Worm (Caenorhabditis elegans): ENCODE measurements around the gene pct-1.

pct-1 gene

DNA sequence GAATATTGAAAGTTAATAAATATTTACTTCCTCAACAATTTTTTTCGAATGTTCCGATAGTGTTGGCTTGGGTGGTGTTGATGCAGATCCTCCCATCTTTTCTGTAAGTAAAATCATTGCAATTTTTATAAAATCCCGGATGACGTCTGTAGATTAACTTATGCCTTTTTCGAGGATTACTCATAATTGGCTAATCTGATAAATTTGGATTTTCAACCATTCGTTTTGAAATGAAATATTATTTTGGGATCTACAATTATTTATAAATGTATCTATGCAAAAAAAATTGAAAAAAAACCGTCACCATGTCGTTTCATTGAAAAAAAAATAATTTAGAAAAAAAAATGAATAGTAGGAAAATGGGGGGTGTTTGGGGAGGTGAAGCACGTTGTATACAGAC, 24.9 kb downstream of the pct-1 start, which contains the start of gene glrx-22:
Gene glrx-22, minus strand, starts transcription at position 101 of the 400 bp plus-strand sequence.
- TF ChIP-seq nhr-76 (tag; optimal IDR thresholded peaks at IDR 0.05) (no peak), aha-1 (tag) (peak; percentile 35)

DNA sequence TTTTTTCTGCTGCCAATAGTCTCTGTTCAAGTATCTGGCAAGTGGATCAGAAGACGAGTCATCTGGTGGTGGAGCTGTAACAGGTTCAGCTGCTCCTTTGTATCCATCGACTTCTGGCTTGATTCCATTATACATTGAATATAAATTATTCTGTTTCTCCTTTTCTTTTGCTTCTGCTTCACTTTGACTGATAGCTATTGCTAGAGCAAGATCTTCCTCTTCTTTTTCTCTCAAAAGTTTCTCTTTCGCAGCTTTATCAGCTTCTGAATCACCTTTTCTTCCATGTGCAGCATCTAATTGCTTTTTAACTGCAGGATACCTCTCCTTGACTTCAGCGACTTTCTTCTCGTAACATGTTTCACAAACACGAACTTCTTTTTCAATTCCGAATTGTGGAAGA, 27.3 kb downstream of the pct-1 start:
- TF ChIP-seq jun-1 (tag; optimal IDR thresholded peaks at IDR 0.05) (no peak), nhr-48 (tag; optimal IDR thresholded peaks at IDR 0.05) (no peak), unc-62 (GFP tag; optimal IDR thresholded peaks at IDR 0.05 in 1 of 2) (peak in 1 of 2 experiments; percentile 96), unc-62 (tag; optimal IDR thresholded peaks at IDR 0.05) (no peak)

DNA sequence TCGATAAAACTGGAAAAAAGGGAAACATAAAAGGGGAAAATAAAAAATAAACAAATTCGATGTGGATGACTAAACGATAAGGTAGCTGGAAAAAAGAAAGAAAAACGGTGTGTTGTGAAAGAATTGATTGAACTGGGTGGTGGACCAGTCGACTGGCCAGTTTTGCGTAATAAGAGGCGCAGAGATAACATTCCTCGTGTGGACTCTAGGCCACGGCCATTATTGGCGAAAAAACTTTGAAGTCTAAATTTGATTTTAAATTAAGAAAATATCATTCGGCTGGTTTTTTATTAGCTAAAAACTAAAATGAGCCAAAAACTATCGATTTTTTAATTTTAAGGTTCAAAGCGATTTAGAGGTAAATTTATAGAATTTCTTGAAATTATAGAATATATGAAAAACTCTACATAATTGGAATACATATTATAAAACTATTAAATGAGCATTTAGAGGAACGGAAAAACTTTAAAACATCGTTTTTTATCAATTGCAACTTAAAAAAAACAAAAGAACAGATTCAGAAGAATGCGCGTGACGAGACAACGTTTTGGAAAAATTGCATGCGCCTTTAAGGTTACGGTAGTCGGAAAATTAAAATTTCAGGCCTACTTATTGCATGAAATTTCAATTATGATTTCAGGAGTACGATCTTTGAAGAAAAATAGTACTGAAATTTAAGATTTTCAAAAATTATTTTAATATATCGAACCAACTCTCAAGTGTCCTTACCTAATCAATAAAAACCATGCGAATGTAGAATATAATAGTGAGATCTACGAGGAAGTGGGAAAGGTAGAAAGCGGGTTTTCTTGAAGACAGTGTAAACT, 29.2 kb downstream of the pct-1 start, which contains the start of gene hgrs-1:
Gene hgrs-1, minus strand, starts transcription at position 777 of the 827 bp plus-strand sequence.
- TF ChIP-seq hlh-30 (tag; optimal IDR thresholded peaks at IDR 0.05; ENCODE audit: insufficient read depth) (peak; percentile 28), hmg-1.1 (GFP tag; IDR thresholded peaks at IDR 0.05) (peak; percentile 22; the same call in 1 of the 2 replicates), D1046.2 (GFP tag; IDR thresholded peaks at IDR 0.05) (no peak), mes-2 (tag; optimal IDR thresholded peaks at IDR 0.05; ENCODE audit: poor library complexity, severe bottlenecking) (peak; percentile 69), nhr-6 (tag; optimal IDR thresholded peaks at IDR 0.05) (peak; percentile 23)

DNA sequence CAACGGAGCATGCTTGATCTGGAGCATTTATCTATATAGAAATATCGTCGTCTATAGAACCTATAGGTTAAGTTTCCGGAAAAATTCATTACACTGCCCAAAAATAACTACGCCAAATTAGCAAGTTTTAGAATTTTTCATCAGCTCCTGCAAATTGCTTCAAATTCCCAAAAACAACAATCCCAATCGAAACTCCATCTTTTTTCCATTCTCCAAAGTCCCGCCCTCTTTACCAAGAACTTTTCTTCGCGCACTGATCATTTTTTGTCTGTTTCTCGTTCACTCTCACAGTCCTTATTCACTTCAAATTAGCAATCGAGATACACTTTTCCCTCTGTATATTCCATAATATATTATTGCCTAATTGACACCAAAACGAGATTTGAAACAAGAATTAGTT, 30.0 kb downstream of the pct-1 start, which contains the start of gene svh-1:
Gene svh-1, plus strand, starts transcription at position 301 of the 400 bp plus-strand sequence.
- no peak for TF ChIP-seq tra-1 (GFP tag; IDR thresholded peaks at IDR 0.05)
- no peak for TF ChIP-seq aha-1 (tag)
- no peak for TF ChIP-seq ctbp-1 (GFP tag; IDR thresholded peaks at IDR 0.05)
- TF ChIP-seq nhr-77 (tag; optimal IDR thresholded peaks at IDR 0.05), result no peak
- TF ChIP-seq mdl-1 (tag; optimal IDR thresholded peaks at IDR 0.05), result no peak
- no peak for TF ChIP-seq ces-1 (GFP tag; optimal IDR thresholded peaks at IDR 0.05)
- TF ChIP-seq T20F7.1 (GFP tag; optimal IDR thresholded peaks at IDR 0.05), result no peak
- TF ChIP-seq daf-8 (GFP tag; IDR thresholded peaks at IDR 0.05), result no peak
- no peak for TF ChIP-seq nhr-10 (tag; optimal IDR thresholded peaks at IDR 0.05)
- TF ChIP-seq spr-3 (GFP tag; optimal IDR thresholded peaks at IDR 0.05), result no peak
- TF ChIP-seq daf-19 (GFP tag; conservative IDR thresholded peaks at IDR 0.05), result no peak
- no peak for TF ChIP-seq F26F4.8 (GFP tag; conservative IDR thresholded peaks at IDR 0.05)
- no peak for TF ChIP-seq mxl-3 (GFP tag; optimal IDR thresholded peaks at IDR 0.05)
- no peak for TF ChIP-seq Y48G9A.11 (GFP tag; IDR thresholded peaks at IDR 0.05)
- no peak for TF ChIP-seq dve-1 (tag; optimal IDR thresholded peaks at IDR 0.05; ENCODE audit: insufficient read depth)
- TF ChIP-seq mdt-29 (GFP tag; IDR thresholded peaks at IDR 0.05), result no peak
- no peak for TF ChIP-seq rbr-2 (tag; optimal IDR thresholded peaks at IDR 0.05)

DNA sequence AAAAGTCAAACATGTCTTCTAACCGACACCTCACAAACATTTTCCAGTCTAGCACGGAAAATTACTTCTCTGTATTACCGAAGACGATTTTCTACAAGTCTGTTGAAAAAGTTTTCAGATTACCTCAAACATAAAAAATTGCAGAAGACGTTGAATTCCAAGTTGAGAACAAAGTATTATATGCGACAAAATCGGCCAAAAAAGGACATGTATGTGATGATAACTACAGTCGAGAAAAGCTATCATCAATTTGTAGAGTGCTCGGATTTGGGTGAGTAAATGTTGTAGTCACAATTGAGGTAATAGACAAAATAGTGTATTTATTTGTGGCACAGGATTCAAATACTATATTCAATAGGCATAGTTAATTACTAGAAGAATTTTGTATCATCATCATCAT, 32.6 kb downstream of the pct-1 start:
- TF ChIP-seq lsy-2 (tag; optimal IDR thresholded peaks at IDR 0.05) (no peak), nhr-28 (tag; optimal IDR thresholded peaks at IDR 0.05) (no peak), unc-62 (GFP tag; optimal IDR thresholded peaks at IDR 0.05 in 1 of 2) (peak in 1 of 2 experiments; percentile 94), unc-62 (tag; optimal IDR thresholded peaks at IDR 0.05) (no peak), nhr-76 (tag; optimal IDR thresholded peaks at IDR 0.05) (no peak), zfp-3 (GFP tag; conservative IDR thresholded peaks at IDR 0.05) (no peak), daf-16 (GFP tag; optimal IDR thresholded peaks at IDR 0.05) (no peak), daf-16 (tag; optimal IDR thresholded peaks at IDR 0.05) (no peak), lim-7 (GFP tag; IDR thresholded peaks at IDR 0.05) (no peak), cey-2 (tag; optimal IDR thresholded peaks at IDR 0.05; ENCODE audit: borderline replicate concordance, insufficient read depth) (no peak), snpc-4 (tag; optimal IDR thresholded peaks at IDR 0.05) (no peak), ceh-62 (tag; optimal IDR thresholded peaks at IDR 0.05) (no peak), ceh-44 (GFP tag; IDR thresholded peaks at IDR 0.05) (no peak), vab-7 (GFP tag; IDR thresholded peaks at IDR 0.05) (no peak), ZK337.2 (GFP tag; IDR thresholded peaks at IDR 0.05) (no peak), aha-1 (tag) (peak; percentile 55)

Measured in whole organism, L4 larva.